Worm (Caenorhabditis elegans): ENCODE results near the gene Y32G9A.3.

Gene Y32G9A.3

ce11 chrV:1935494-1935893 is 24.3 kb downstream of the Y32G9A.3 start:
- TF ChIP-seq nhr-76 (tag; optimal IDR thresholded peaks at IDR 0.05): no peak
- TF ChIP-seq ceh-16 (tag; optimal IDR thresholded peaks at IDR 0.05): no peak
- TF ChIP-seq pha-4 (tag; optimal IDR thresholded peaks at IDR 0.05): no peak
- no peak for TF ChIP-seq ztf-4 (tag; optimal IDR thresholded peaks at IDR 0.05)
- TF ChIP-seq daf-12 (tag; optimal IDR thresholded peaks at IDR 0.05): no peak
- no peak for TF ChIP-seq egl-27 (tag; optimal IDR thresholded peaks at IDR 0.05)
- no peak for TF ChIP-seq ceh-82 (tag; optimal IDR thresholded peaks at IDR 0.05)
- no peak for TF ChIP-seq nhr-28 (tag; optimal IDR thresholded peaks at IDR 0.05)
- TF ChIP-seq ztf-11 (tag; optimal IDR thresholded peaks at IDR 0.05): no peak
- TF ChIP-seq lin-15B (tag; optimal IDR thresholded peaks at IDR 0.05): no peak
- TF ChIP-seq nhr-25 (tag; optimal IDR thresholded peaks at IDR 0.05): no peak
- no peak for TF ChIP-seq fkh-2 (tag; optimal IDR thresholded peaks at IDR 0.05)
- no peak for TF ChIP-seq nhr-23 (tag; optimal IDR thresholded peaks at IDR 0.05)
- no peak for TF ChIP-seq ceh-28 (tag; optimal IDR thresholded peaks at IDR 0.05)
- no peak for TF ChIP-seq fos-1 (tag; optimal IDR thresholded peaks at IDR 0.05)

- TF ChIP-seq elt-1 (tag; optimal IDR thresholded peaks at IDR 0.05): no peak
- no peak for TF ChIP-seq pqm-1 (tag; optimal IDR thresholded peaks at IDR 0.05)
- TF ChIP-seq egl-5 (tag; optimal IDR thresholded peaks at IDR 0.05): no peak
- TF ChIP-seq nhr-25 (tag; optimal IDR thresholded peaks at IDR 0.05): no peak
- no peak for TF ChIP-seq mdl-1 (tag; optimal IDR thresholded peaks at IDR 0.05)
- no peak for TF ChIP-seq nhr-28 (tag; optimal IDR thresholded peaks at IDR 0.05)
Observed at ce11 chrV:1937963-1938362, 26.8 kb downstream of the Y32G9A.3 start, which contains the start of gene glb-25. TSS of gene glb-25 (plus strand) at chrV:1938263.

- TF ChIP-seq pqm-1 (tag; optimal IDR thresholded peaks at IDR 0.05) (no peak), nhr-76 (tag; optimal IDR thresholded peaks at IDR 0.05) (no peak), nfya-1 (tag; optimal IDR thresholded peaks at IDR 0.05; ENCODE audit: insufficient read depth) (peak; percentile 90), fkh-2 (tag; optimal IDR thresholded peaks at IDR 0.05) (no peak), aly-2 (tag; optimal IDR thresholded peaks at IDR 0.05) (no peak), hmg-11 (tag; optimal IDR thresholded peaks at IDR 0.05) (peak; percentile 5), nhr-11 (tag; optimal IDR thresholded peaks at IDR 0.05) (no peak), lin-39 (tag; optimal IDR thresholded peaks at IDR 0.05) (peak; percentile 35), fkh-10 (GFP tag; optimal IDR thresholded peaks at IDR 0.05) (peak; percentile 81)
Observed at ce11 chrV:1940472-1941221, 29.4 kb downstream of the Y32G9A.3 start.

- TF ChIP-seq skn-1 (tag; optimal IDR thresholded peaks at IDR 0.05) (peak; percentile 52), nfya-1 (tag; optimal IDR thresholded peaks at IDR 0.05; ENCODE audit: insufficient read depth) (peak; percentile 63), mdl-1 (tag; optimal IDR thresholded peaks at IDR 0.05) (peak; percentile 50), unc-62 (GFP tag; optimal IDR thresholded peaks at IDR 0.05) (no peak), nhr-12 (tag; optimal IDR thresholded peaks at IDR 0.05) (no peak), hmg-11 (tag; optimal IDR thresholded peaks at IDR 0.05) (peak; percentile 73), sea-2 (GFP tag; optimal IDR thresholded peaks at IDR 0.05) (no peak), nhr-77 (tag; optimal IDR thresholded peaks at IDR 0.05) (no peak), elt-2 (tag; optimal IDR thresholded peaks at IDR 0.05) (no peak), jun-1 (tag; optimal IDR thresholded peaks at IDR 0.05) (no peak), zag-1 (tag; optimal IDR thresholded peaks at IDR 0.05) (no peak), aly-2 (tag; optimal IDR thresholded peaks at IDR 0.05) (no peak), ceh-16 (tag; optimal IDR thresholded peaks at IDR 0.05) (no peak), nhr-67 (tag; optimal IDR thresholded peaks at IDR 0.05) (no peak), fkh-10 (GFP tag; optimal IDR thresholded peaks at IDR 0.05) (peak; percentile 45), lin-15B (tag; optimal IDR thresholded peaks at IDR 0.05) (peak; percentile 19), eor-1 (tag; optimal IDR thresholded peaks at IDR 0.05) (no peak), tbx-2 (tag; optimal IDR thresholded peaks at IDR 0.05) (peak; percentile 31), nhr-43 (tag; optimal IDR thresholded peaks at IDR 0.05; ENCODE audit: poor library complexity, severe bottlenecking) (no peak), lin-39 (tag; optimal IDR thresholded peaks at IDR 0.05) (peak; percentile 83), pqm-1 (tag; optimal IDR thresholded peaks at IDR 0.05) (no peak), pha-4 (tag; optimal IDR thresholded peaks at IDR 0.05) (no peak), daf-12 (tag; optimal IDR thresholded peaks at IDR 0.05) (no peak)
Observed at ce11 chrV:1943465-1943864, 32.3 kb downstream of the Y32G9A.3 start.

Measured in whole organism, L3 larva.